Fruit fly (Drosophila melanogaster): ENCODE data around the gene gammaSnap2.

gammaSnap2 gene

dm6 chr3R:10168483-10169064 is 47.4 kb upstream of the gammaSnap2 start:
- peak; percentile 47 for TF ChIP-seq Ets21C (GFP tag; optimal IDR thresholded peaks at IDR 0.05)
- TF ChIP-seq achi (GFP tag; optimal IDR thresholded peaks at IDR 0.05) = peak; percentile 42
- no peak for TF ChIP-seq CG32006 (GFP tag; optimal IDR thresholded peaks at IDR 0.05)
- no peak for TF ChIP-seq CG8319 (GFP tag; optimal IDR thresholded peaks at IDR 0.05)
- TF ChIP-seq CG11762 (GFP tag; optimal IDR thresholded peaks at IDR 0.05; ENCODE audit: insufficient read depth) = no peak
- TF ChIP-seq ss (GFP tag; optimal IDR thresholded peaks at IDR 0.05) = peak in 1 of 2 experiments; percentile 21
- TF ChIP-seq Eip78C (GFP tag) = peak; percentile 86
- peak; percentile 68 for TF ChIP-seq Sox14 (GFP tag; optimal IDR thresholded peaks at IDR 0.05)
- no peak for TF ChIP-seq Lpt (GFP tag; optimal IDR thresholded peaks at IDR 0.05)
- peak; percentile 62 for TF ChIP-seq CG8632 (GFP tag; optimal IDR thresholded peaks at IDR 0.05)
- no peak for TF ChIP-seq CG1621 (tag; optimal IDR thresholded peaks at IDR 0.05)
- peak; percentile 4 for TF ChIP-seq CG6808 (GFP tag; optimal IDR thresholded peaks at IDR 0.05)
- TF ChIP-seq Met (GFP tag; optimal IDR thresholded peaks at IDR 0.05) = peak; percentile 51
- TF ChIP-seq Blimp-1 (GFP tag; optimal IDR thresholded peaks at IDR 0.05) = no peak
- TF ChIP-seq CG3032 (tag; optimal IDR thresholded peaks at IDR 0.05) = peak; percentile 2
- no peak for TF ChIP-seq Hr38 (GFP tag; optimal IDR thresholded peaks at IDR 0.05)
- TF ChIP-seq CG9139 (GFP tag; optimal IDR thresholded peaks at IDR 0.05) = peak; percentile 29
- peak; percentile 10 for TF ChIP-seq CG7368 (GFP tag; optimal IDR thresholded peaks at IDR 0.05)
- TF ChIP-seq CG16779 (tag; optimal IDR thresholded peaks at IDR 0.05) = peak; percentile 14
- peak; percentile 73 for TF ChIP-seq Hr39 (GFP tag; optimal IDR thresholded peaks at IDR 0.05)
- peak; percentile 25; the same call in 1 of the 3 replicates for TF ChIP-seq CG6163 (GFP tag; IDR thresholded peaks at IDR 0.05)
- peak; percentile 61 for TF ChIP-seq acj6 (GFP tag; optimal IDR thresholded peaks at IDR 0.05)
- TF ChIP-seq svp (GFP tag) = peak; percentile 80
- peak; percentile 19 for TF ChIP-seq vri (GFP tag; optimal IDR thresholded peaks at IDR 0.05)
- TF ChIP-seq Gug (GFP tag; IDR thresholded peaks at IDR 0.05) = no peak
- no peak for TF ChIP-seq fd59A (GFP tag; optimal IDR thresholded peaks at IDR 0.05)
- peak; percentile 13 for TF ChIP-seq net (GFP tag; optimal IDR thresholded peaks at IDR 0.05)
- TF ChIP-seq topi (GFP tag; optimal IDR thresholded peaks at IDR 0.05) = peak; percentile 65
- TF ChIP-seq CG10631 (GFP tag; optimal IDR thresholded peaks at IDR 0.05) = peak; percentile 55
- TF ChIP-seq OdsH (GFP tag; optimal IDR thresholded peaks at IDR 0.05) = peak; percentile 59
- TF ChIP-seq pdm3 (GFP tag; optimal IDR thresholded peaks at IDR 0.05) = peak; percentile 62
- TF ChIP-seq CG10669 (GFP tag; optimal IDR thresholded peaks at IDR 0.05) = peak; percentile 23
- peak; percentile 39 for TF ChIP-seq fkh (GFP tag; optimal IDR thresholded peaks at IDR 0.05)
- TF ChIP-seq dac (GFP tag; optimal IDR thresholded peaks at IDR 0.05) = no peak
- TF ChIP-seq cyc (GFP tag; optimal IDR thresholded peaks at IDR 0.05) = peak; percentile 64
- no peak for TF ChIP-seq CG6276 (GFP tag; optimal IDR thresholded peaks at IDR 0.05)
- no peak; the same call in 1 of the 3 replicates for TF ChIP-seq CG8119 (GFP tag; IDR thresholded peaks at IDR 0.05)
- peak; percentile 71 for TF ChIP-seq CG3919 (GFP tag; optimal IDR thresholded peaks at IDR 0.05)
- peak in 1 of 2 experiments; percentile 20 for TF ChIP-seq salr (GFP tag; optimal IDR thresholded peaks at IDR 0.05)
- peak; percentile 43 for TF ChIP-seq CG6792 (GFP tag; optimal IDR thresholded peaks at IDR 0.05)
- TF ChIP-seq spab (GFP tag; optimal IDR thresholded peaks at IDR 0.05) = no peak
- no peak for TF ChIP-seq CG4318 (GFP tag; optimal IDR thresholded peaks at IDR 0.05)
- TF ChIP-seq CG15336 (GFP tag; IDR thresholded peaks at IDR 0.05) = peak; percentile 69
- no peak for TF ChIP-seq CG11294 (GFP tag; IDR thresholded peaks at IDR 0.05)
- TF ChIP-seq CG34406 (GFP tag; optimal IDR thresholded peaks at IDR 0.05) = peak; percentile 36
- TF ChIP-seq lz (GFP tag; optimal IDR thresholded peaks at IDR 0.05) = peak; percentile 47
- peak; percentile 25 for TF ChIP-seq fd85E (GFP tag; optimal IDR thresholded peaks at IDR 0.05)
- TF ChIP-seq Sox102F (GFP tag; optimal IDR thresholded peaks at IDR 0.05) = peak; percentile 41
- peak; percentile 38 for TF ChIP-seq Hr4 (GFP tag; optimal IDR thresholded peaks at IDR 0.05)
- TF ChIP-seq Smox (GFP tag; optimal IDR thresholded peaks at IDR 0.05) = peak; percentile 60
- TF ChIP-seq esn (GFP tag; optimal IDR thresholded peaks at IDR 0.05) = peak; percentile 66
- TF ChIP-seq Eip93F (GFP tag; optimal IDR thresholded peaks at IDR 0.05) = no peak

All from whole organism, prepupa.